Fruit fly (Drosophila melanogaster) whole organism, embryonic: ENCODE results near the gene CG5968.

Source experiments
- Asciz ChIP-seq: fragments of 200-800 bp; sonication (Bioruptor generic); optimal IDR thresholded peaks from 2 replicates; lab custom pipeline; 2017; ENCODE audit warnings: missing biosample characterization, mild to moderate bottlenecking, missing genetic modification characterization, missing genetic modification reagents
- BEAF-32 ChIP-seq: fragments of 200-800 bp; sonication (Bioruptor generic); optimal IDR thresholded peaks from 3 replicates; lab custom pipeline; 2017; ENCODE audit warnings: missing biosample characterization, missing genetic modification characterization, mild to moderate bottlenecking, moderate library complexity, missing genetic modification reagents
- CG10274 ChIP-seq: fragments of 200-800 bp; sonication (Bioruptor generic); optimal IDR thresholded peaks from 3 replicates; lab custom pipeline; 2017; ENCODE audit warnings: missing biosample characterization, mild to moderate bottlenecking, missing genetic modification characterization
- CG11247 ChIP-seq: fragments of 200-800 bp; sonication (Bioruptor generic); IDR thresholded peaks from 2 replicates; pipeline ENCODE4 v1.3.6; 2022; ENCODE audit warnings: missing biosample characterization, missing genetic modification characterization
- CG11560 ChIP-seq: fragments of 200-800 bp; sonication (Bioruptor generic); IDR thresholded peaks from 3 replicates; pipeline ENCODE4 v1.3.6; 2022; ENCODE audit warnings: missing biosample characterization, missing genetic modification characterization
- CG1233 ChIP-seq: fragments of 200-800 bp; sonication (Bioruptor generic); optimal IDR thresholded peaks from 4 replicates; lab custom pipeline; 2018; ENCODE audit warnings: missing biosample characterization, mild to moderate bottlenecking, missing genetic modification characterization
- CG13424 ChIP-seq: fragments of 200-800 bp; sonication (Bioruptor generic); optimal IDR thresholded peaks from 2 replicates; lab custom pipeline; 2019; ENCODE audit warnings: missing biosample characterization, mild to moderate bottlenecking, missing genetic modification characterization, moderate library complexity
- CG14050 ChIP-seq: fragments of 200-800 bp; sonication (Bioruptor generic); IDR thresholded peaks from 3 replicates; pipeline ENCODE4 v1.3.6; 2022; ENCODE audit warnings: missing biosample characterization, missing genetic modification characterization
- CG15479 ChIP-seq: fragments of 200-800 bp; sonication (Bioruptor generic); optimal IDR thresholded peaks from 3 replicates; lab custom pipeline; 2019; ENCODE audit warnings: missing biosample characterization, mild to moderate bottlenecking, missing genetic modification characterization, moderate library complexity
- CG17359 ChIP-seq: fragments of 200-800 bp; sonication (Bioruptor generic); optimal IDR thresholded peaks from 3 replicates; lab custom pipeline; 2018; ENCODE audit warnings: missing biosample characterization, mild to moderate bottlenecking, missing genetic modification characterization, moderate library complexity
- CG1832 ChIP-seq: fragments of 200-800 bp; sonication (Bioruptor generic); optimal IDR thresholded peaks from 2 replicates; lab custom pipeline; 2017; ENCODE audit warnings: missing biosample characterization, mild to moderate bottlenecking, missing genetic modification characterization, inconsistent platforms
- CG18599 ChIP-seq: fragments of 200-800 bp; sonication (Bioruptor generic); optimal IDR thresholded peaks from 3 replicates; lab custom pipeline; 2017; ENCODE audit warnings: missing biosample characterization, missing genetic modification characterization, mild to moderate bottlenecking, moderate library complexity, missing genetic modification reagents
- CG18619 ChIP-seq: fragments of 200-800 bp; sonication (Bioruptor generic); optimal IDR thresholded peaks from 3 replicates; lab custom pipeline; 2017; ENCODE audit warnings: missing biosample characterization, mild to moderate bottlenecking, missing genetic modification characterization
- CG2678 ChIP-seq: fragments of 200-800 bp; sonication (Bioruptor generic); optimal IDR thresholded peaks from 3 replicates; lab custom pipeline; 2019; ENCODE audit warnings: missing biosample characterization, mild to moderate bottlenecking, missing genetic modification characterization, moderate library complexity
- CG2889 ChIP-seq: fragments of 200-800 bp; sonication (Bioruptor generic); IDR thresholded peaks from 3 replicates; pipeline ENCODE4 v1.3.6; 2022; ENCODE audit warnings: missing biosample characterization, missing genetic modification characterization
- CG31224 ChIP-seq: fragments of 200-800 bp; sonication (Bioruptor generic); IDR thresholded peaks from 2 replicates; pipeline ENCODE4 v1.3.6; 2022; ENCODE audit warnings: missing biosample characterization, missing genetic modification characterization
- CG34422 ChIP-seq: fragments of 200-800 bp; sonication (Bioruptor generic); IDR thresholded peaks from 3 replicates; pipeline ENCODE4 v1.3.6; 2022; ENCODE audit warnings: missing biosample characterization, missing genetic modification characterization
- CG42726 ChIP-seq: fragments of 200-800 bp; sonication (Bioruptor generic); IDR thresholded peaks from 2 replicates; pipeline ENCODE4 v1.3.6; 2022; ENCODE audit warnings: missing biosample characterization, missing genetic modification characterization; ENCODE audit not compliant: partially characterized antibody
- CG6689 ChIP-seq: fragments of 200-800 bp; sonication (Bioruptor generic); IDR thresholded peaks from 2 replicates; pipeline ENCODE4 v1.3.6; 2022; ENCODE audit warnings: missing biosample characterization, missing genetic modification characterization
- CG6791 ChIP-seq: fragments of 200-800 bp; sonication (Bioruptor generic); IDR thresholded peaks from 3 replicates; pipeline ENCODE4 v1.3.6; 2022; ENCODE audit warnings: missing biosample characterization, missing genetic modification characterization; ENCODE audit not compliant: partially characterized antibody
- CG7963 ChIP-seq: fragments of 200-800 bp; sonication (Bioruptor generic); IDR thresholded peaks from 3 replicates; pipeline ENCODE4 v1.3.6; 2022; ENCODE audit warnings: missing biosample characterization, missing genetic modification characterization; ENCODE audit not compliant: partially characterized antibody
- CHES-1-like ChIP-seq: fragments of 200-800 bp; sonication (Bioruptor generic); optimal IDR thresholded peaks from 2 replicates; lab custom pipeline; 2016; ENCODE audit warnings: missing biosample characterization, missing genetic modification characterization
- CTCF ChIP-seq: fragments of 200-800 bp; sonication (Bioruptor generic); optimal IDR thresholded peaks from 2 replicates; lab custom pipeline; 2017; ENCODE audit warnings: missing biosample characterization, mild to moderate bottlenecking, missing genetic modification characterization, moderate library complexity
- Dbx ChIP-seq: fragments of 200-800 bp; sonication (Bioruptor generic); IDR thresholded peaks from 3 replicates; pipeline ENCODE4 v1.3.6; 2022; ENCODE audit warnings: missing biosample characterization, missing genetic modification characterization
- Dip3 ChIP-seq: fragments of 200-800 bp; sonication (Bioruptor generic); optimal IDR thresholded peaks from 3 replicates; lab custom pipeline; 2016; ENCODE audit warnings: missing biosample characterization, missing genetic modification characterization
- Dll ChIP-seq: fragments of 200-800 bp; sonication (Bioruptor generic); IDR thresholded peaks from 4 replicates; pipeline ENCODE4 v1.3.6; 2022; ENCODE audit warnings: missing biosample characterization, missing genetic modification characterization; ENCODE audit not compliant: partially characterized antibody
- Ets97D ChIP-seq: fragments of 200-800 bp; sonication (Bioruptor generic); optimal IDR thresholded peaks from 3 replicates; lab custom pipeline; 2016; ENCODE audit warnings: missing biosample characterization, missing genetic modification characterization
- Gsc ChIP-seq: fragments of 200-800 bp; sonication (Bioruptor generic); IDR thresholded peaks from 2 replicates; pipeline ENCODE4 v1.3.6; 2022; ENCODE audit warnings: missing biosample characterization, missing genetic modification characterization
- Lpt ChIP-seq: fragments of >200 bp; optimal IDR thresholded peaks from 2 replicates; lab custom pipeline; 2018; ENCODE audit warnings: missing biosample characterization, missing genetic modification characterization
- Mrtf ChIP-seq: fragments of 200-800 bp; sonication (Bioruptor generic); IDR thresholded peaks from 3 replicates; pipeline ENCODE4 v1.3.6; 2022; ENCODE audit warnings: missing biosample characterization, missing genetic modification characterization
- NK7.1 ChIP-seq: fragments of 200-800 bp; sonication (Bioruptor generic); optimal IDR thresholded peaks from 3 replicates; lab custom pipeline; 2016; ENCODE audit warnings: missing biosample characterization, missing genetic modification characterization
- Opbp ChIP-seq: fragments of 200-800 bp; sonication (Bioruptor generic); IDR thresholded peaks from 3 replicates; pipeline ENCODE4 v1.3.6; 2022; ENCODE audit warnings: missing biosample characterization, missing genetic modification characterization; ENCODE audit not compliant: partially characterized antibody
- Rfx ChIP-seq: fragments of 200-800 bp; sonication (Bioruptor generic); IDR thresholded peaks from 2 replicates; pipeline ENCODE4 v1.3.6; 2022; ENCODE audit warnings: missing biosample characterization, missing genetic modification characterization
- Scr ChIP-seq: fragments of 200-800 bp; sonication (Bioruptor generic); IDR thresholded peaks from 2 replicates; pipeline ENCODE4 v1.3.6; 2022; ENCODE audit warnings: missing biosample characterization, missing genetic modification characterization; ENCODE audit not compliant: partially characterized antibody
- Stat92E ChIP-seq, 3 experiments: fragments of >200 bp in 2 of 3; fragments of 200-800 bp in 1 of 3; sonication (Bioruptor generic) in 1 of 3; optimal IDR thresholded peaks; 2 replicates each; lab custom pipeline; 2017 to 2019; ENCODE audit warnings: missing biosample characterization in 3 of 3, missing genetic modification characterization in 3 of 3, mild to moderate bottlenecking in 1 of 3, moderate library complexity in 1 of 3
- aop ChIP-seq: fragments of 200-800 bp; sonication (Bioruptor generic); IDR thresholded peaks from 2 replicates; pipeline ENCODE4 v1.3.6; 2022; ENCODE audit warnings: missing biosample characterization, missing genetic modification characterization
- bowl ChIP-seq: fragments of 200-800 bp; sonication (Bioruptor generic); IDR thresholded peaks from 2 replicates; pipeline ENCODE4 v1.3.6; 2022; ENCODE audit warnings: missing biosample characterization, missing genetic modification characterization
- bsh ChIP-seq, 2 experiments: fragments of 200-800 bp; sonication (Bioruptor generic); optimal IDR thresholded peaks; 2 replicates each; lab custom pipeline; 2017 to 2018; ENCODE audit warnings: mild to moderate bottlenecking in 2 of 2, missing biosample characterization in 2 of 2, missing genetic modification characterization in 2 of 2, moderate library complexity in 1 of 2
- chinmo ChIP-seq: fragments of 200-800 bp; sonication (Bioruptor generic); IDR thresholded peaks from 4 replicates; pipeline ENCODE4 v1.3.6; 2022; ENCODE audit warnings: missing biosample characterization, missing genetic modification characterization; ENCODE audit not compliant: partially characterized antibody
- ci ChIP-seq: fragments of 200-800 bp; sonication (Bioruptor generic); IDR thresholded peaks from 3 replicates; pipeline ENCODE4 v1.3.6; 2022; ENCODE audit warnings: missing biosample characterization, missing genetic modification characterization
- croc ChIP-seq: fragments of 200-800 bp; sonication (Bioruptor generic); conservative IDR thresholded peaks from 3 replicates; pipeline ENCODE4 v1.3.6; 2022; ENCODE audit warnings: missing biosample characterization, missing genetic modification characterization
- dati ChIP-seq: fragments of 200-800 bp; sonication (Bioruptor generic); IDR thresholded peaks from 2 replicates; pipeline ENCODE4 v1.3.6; 2022; ENCODE audit warnings: missing biosample characterization, missing genetic modification characterization
- lmd ChIP-seq: fragments of 200-800 bp; sonication (Bioruptor generic); IDR thresholded peaks from 2 replicates; pipeline ENCODE4 v1.3.6; 2022; ENCODE audit warnings: missing biosample characterization, missing genetic modification characterization
- nerfin-2 ChIP-seq: fragments of 200-800 bp; sonication (Bioruptor generic); IDR thresholded peaks from 2 replicates; pipeline ENCODE4 v1.3.6; 2022; ENCODE audit warnings: missing biosample characterization, missing genetic modification characterization; ENCODE audit not compliant: partially characterized antibody
- slbo ChIP-seq: fragments of 200-800 bp; sonication (Bioruptor generic); IDR thresholded peaks from 2 replicates; pipeline ENCODE4 v1.3.6; 2022; ENCODE audit warnings: missing biosample characterization, missing genetic modification characterization
- tgo ChIP-seq: fragments of 200-800 bp; sonication (Bioruptor generic); IDR thresholded peaks from 3 replicates; pipeline ENCODE4 v1.3.6; 2022; ENCODE audit warnings: missing biosample characterization, missing genetic modification characterization
- ttk ChIP-seq: fragments of 200-800 bp; sonication (Bioruptor generic); IDR thresholded peaks from 2 replicates; pipeline ENCODE4 v2.1.2; 2022; ENCODE audit warnings: missing biosample characterization, missing genetic modification characterization
- unc-4 ChIP-seq: fragments of 200-800 bp; sonication (Bioruptor generic); IDR thresholded peaks from 2 replicates; pipeline ENCODE4 v1.3.6; 2022; ENCODE audit warnings: missing biosample characterization, missing genetic modification characterization; ENCODE audit not compliant: partially characterized antibody
- zen2 ChIP-seq: fragments of 200-800 bp; sonication (Bioruptor generic); IDR thresholded peaks from 3 replicates; pipeline ENCODE4 v1.3.6; 2022; ENCODE audit warnings: missing biosample characterization, missing genetic modification characterization; ENCODE audit not compliant: partially characterized antibody
- zfh1 ChIP-seq: fragments of 200-800 bp; sonication (Bioruptor generic); IDR thresholded peaks from 3 replicates; pipeline ENCODE4 v1.3.6; 2022; ENCODE audit warnings: missing biosample characterization, missing genetic modification characterization

Gene CG5968

dm6 chr2L:16500469-16500868 is 49.3 kb downstream of the CG5968 start (continued):
- TF ChIP-seq Lpt (GFP tag; lab: Kevin White, UChicago) (no peak), Asciz (GFP tag; lab: Kevin White, UChicago) (peak; percentile 77), BEAF-32 (GFP tag; lab: Kevin White, UChicago) (no peak), Gsc (GFP tag; lab: Robert Waterston, UW) (no peak), zen2 (GFP tag; lab: Robert Waterston, UW) (no peak), dati (GFP tag; lab: Robert Waterston, UW) (peak; percentile 76), Opbp (GFP tag; lab: Robert Waterston, UW) (no peak), nerfin-2 (GFP tag; lab: Robert Waterston, UW) (0 out of 2 replicates have a peak, but pooled peaks have one; percentile 36), CG6689 (GFP tag; lab: Robert Waterston, UW) (peak; percentile 93), Ets97D (GFP tag; lab: Kevin White, UChicago) (peak; percentile 67), CG2678 (tag; lab: Kevin White, UChicago) (peak; percentile 90), CG1233 (GFP tag; lab: Kevin White, UChicago) (peak; percentile 84), Mrtf (peak; percentile 88), Dbx (peak; percentile 83), Rfx (GFP tag; lab: Robert Waterston, UW) (peak; percentile 92), slbo (GFP tag; lab: Robert Waterston, UW) (peak; percentile 93), Dll (GFP tag; lab: Robert Waterston, UW) (no peak), NK7.1 (GFP tag; lab: Kevin White, UChicago) (peak; percentile 66), CG13424 (peak; percentile 95), unc-4 (GFP tag; lab: Robert Waterston, UW) (no peak), CTCF (peak; percentile 11), ttk (GFP tag; lab: Robert Waterston, UW) (peak; percentile 93), lmd (peak; percentile 95), CG15479 (GFP tag; lab: Kevin White, UChicago) (peak; percentile 11), CHES-1-like (peak; percentile 69), croc (peak; percentile 90), CG34422 (GFP tag; lab: Robert Waterston, UW) (peak; percentile 92), CG18599 (peak; percentile 91), CG7963 (GFP tag; lab: Robert Waterston, UW) (no peak), Dip3 (peak; percentile 85), bowl (peak; percentile 69; the same call in 1 of the 2 replicates), CG17359 (tag; lab: Kevin White, UChicago) (peak; percentile 89), zfh1 (GFP tag; lab: Robert Waterston, UW) (peak; percentile 96), CG14050 (peak; percentile 87), CG11247 (GFP tag; lab: Robert Waterston, UW) (peak; percentile 89), CG10274 (GFP tag; lab: Kevin White, UChicago) (peak; percentile 39), CG2889 (GFP tag; lab: Robert Waterston, UW) (peak; percentile 87), CG6791 (GFP tag; lab: Robert Waterston, UW) (no peak), CG31224 (GFP tag; lab: Robert Waterston, UW) (peak; percentile 74), bsh (GFP tag; optimal IDR thresholded peaks at IDR 0.05; lab: Kevin White, UChicago) (peak; percentile 61 to 97), aop (GFP tag; lab: Robert Waterston, UW) (peak; percentile 82), CG11560 (tag; lab: Robert Waterston, UW) (peak; percentile 80), Scr (no peak), CG18619 (GFP tag; lab: Kevin White, UChicago) (peak; percentile 87), CG42726 (GFP tag; lab: Robert Waterston, UW) (no peak), CG1832 (no peak), Stat92E (GFP tag; optimal IDR thresholded peaks at IDR 0.05; lab: Kevin White, UChicago) (peak in 1 of 3 experiments; percentile 64), chinmo (no peak), tgo (GFP tag; lab: Robert Waterston, UW) (peak; percentile 94), ci (GFP tag; lab: Robert Waterston, UW) (peak; percentile 96)
